Worm (Caenorhabditis elegans): Measurements from ENCODE around the gene fmil-1.

fmil-1 gene

ce11 chrIV:3659951-3660350, 8.6 kb downstream of the fmil-1 start:
- TF ChIP-seq pros-1 (tag; optimal IDR thresholded peaks at IDR 0.05) (no peak), dve-1 (tag; optimal IDR thresholded peaks at IDR 0.05) (no peak), sdc-2 (tag; optimal IDR thresholded peaks at IDR 0.05) (no peak)

- no peak for TF ChIP-seq ceh-22 (tag; optimal IDR thresholded peaks at IDR 0.05)
- TF ChIP-seq madf-2 (tag; optimal IDR thresholded peaks at IDR 0.05): no peak
- TF ChIP-seq syd-9 (tag; optimal IDR thresholded peaks at IDR 0.05): no peak
- no peak for TF ChIP-seq ceh-14 (tag; optimal IDR thresholded peaks at IDR 0.05)
- no peak for TF ChIP-seq pqm-1 (tag; optimal IDR thresholded peaks at IDR 0.05)
- TF ChIP-seq pat-9 (tag; optimal IDR thresholded peaks at IDR 0.05): no peak
- no peak for TF ChIP-seq ceh-2 (tag; optimal IDR thresholded peaks at IDR 0.05)
- TF ChIP-seq rnt-1 (tag; optimal IDR thresholded peaks at IDR 0.05): no peak
- TF ChIP-seq hlh-30 (tag; optimal IDR thresholded peaks at IDR 0.05; ENCODE audit: insufficient read depth): no peak
- TF ChIP-seq ceh-30 (tag; optimal IDR thresholded peaks at IDR 0.05): no peak
- TF ChIP-seq hlh-6 (tag; optimal IDR thresholded peaks at IDR 0.05): no peak
- no peak for TF ChIP-seq dmd-4 (tag; optimal IDR thresholded peaks at IDR 0.05; ENCODE audit: borderline replicate concordance)
- no peak for TF ChIP-seq K09A11.1 (tag; optimal IDR thresholded peaks at IDR 0.05; ENCODE audit: insufficient read depth)
- no peak for TF ChIP-seq fkh-6 (tag; optimal IDR thresholded peaks at IDR 0.05)
- no peak for TF ChIP-seq pros-1 (tag; optimal IDR thresholded peaks at IDR 0.05)
- TF ChIP-seq pax-1 (tag; optimal IDR thresholded peaks at IDR 0.05): no peak
Measured at ce11 chrIV:3655896-3656295, 12.6 kb downstream of the fmil-1 start.

ce11 chrIV:3654823-3655222, 13.7 kb downstream of the fmil-1 start:
- no peak for TF ChIP-seq ceh-45 (GFP tag; IDR thresholded peaks at IDR 0.05)
- no peak for TF ChIP-seq ceh-30 (tag; optimal IDR thresholded peaks at IDR 0.05)
- peak; percentile 57 for TF ChIP-seq unc-55 (GFP tag; optimal IDR thresholded peaks at IDR 0.05)
- TF ChIP-seq sdc-2 (tag; optimal IDR thresholded peaks at IDR 0.05): no peak

ce11 chrIV:3654214-3654613, 14.3 kb downstream of the fmil-1 start:
- TF ChIP-seq nfya-1 (tag; optimal IDR thresholded peaks at IDR 0.05): no peak
- TF ChIP-seq madf-2 (tag; optimal IDR thresholded peaks at IDR 0.05): no peak
- TF ChIP-seq fax-1 (tag; optimal IDR thresholded peaks at IDR 0.05): no peak
- TF ChIP-seq dve-1 (tag; optimal IDR thresholded peaks at IDR 0.05): no peak
- no peak for TF ChIP-seq ceh-34 (tag; optimal IDR thresholded peaks at IDR 0.05)
- no peak for TF ChIP-seq ztf-16 (tag; optimal IDR thresholded peaks at IDR 0.05)
- TF ChIP-seq F13H6.1 (tag; optimal IDR thresholded peaks at IDR 0.05): no peak
- TF ChIP-seq ceh-9 (tag; optimal IDR thresholded peaks at IDR 0.05): no peak
- TF ChIP-seq ceh-31 (tag; optimal IDR thresholded peaks at IDR 0.05): no peak
- TF ChIP-seq pat-9 (tag; optimal IDR thresholded peaks at IDR 0.05): peak; percentile 12
- TF ChIP-seq ceh-18 (tag; optimal IDR thresholded peaks at IDR 0.05): peak; percentile 91
- no peak for TF ChIP-seq pha-2 (tag; optimal IDR thresholded peaks at IDR 0.05)
- no peak for TF ChIP-seq K02D7.2 (tag; optimal IDR thresholded peaks at IDR 0.05)
- peak; percentile 35 for TF ChIP-seq unc-55 (GFP tag; optimal IDR thresholded peaks at IDR 0.05)
- TF ChIP-seq gmeb-2 (tag; optimal IDR thresholded peaks at IDR 0.05): no peak
- TF ChIP-seq ref-2 (tag; optimal IDR thresholded peaks at IDR 0.05): peak; percentile 35
- TF ChIP-seq pha-4 (tag; optimal IDR thresholded peaks at IDR 0.05): no peak
- TF ChIP-seq pag-3 (tag; optimal IDR thresholded peaks at IDR 0.05; ENCODE audit: borderline replicate concordance): no peak
- TF ChIP-seq ceh-24 (tag; optimal IDR thresholded peaks at IDR 0.05): no peak
- no peak for TF ChIP-seq lim-6 (tag; optimal IDR thresholded peaks at IDR 0.05)
- no peak for TF ChIP-seq dmd-4 (tag; optimal IDR thresholded peaks at IDR 0.05; ENCODE audit: borderline replicate concordance)
- TF ChIP-seq T23F11.4 (GFP tag; optimal IDR thresholded peaks at IDR 0.05): no peak
- no peak for TF ChIP-seq ceh-30 (tag; optimal IDR thresholded peaks at IDR 0.05)
- TF ChIP-seq ceh-2 (tag; optimal IDR thresholded peaks at IDR 0.05): no peak
- TF ChIP-seq che-1 (tag; optimal IDR thresholded peaks at IDR 0.05): no peak
- no peak for TF ChIP-seq ceh-45 (GFP tag; IDR thresholded peaks at IDR 0.05)
- TF ChIP-seq odd-2 (tag; optimal IDR thresholded peaks at IDR 0.05): no peak
- peak; percentile 59 for TF ChIP-seq tbx-2 (tag; optimal IDR thresholded peaks at IDR 0.05)
- no peak for TF ChIP-seq pqm-1 (tag; optimal IDR thresholded peaks at IDR 0.05)
- no peak for TF ChIP-seq fkh-6 (tag; optimal IDR thresholded peaks at IDR 0.05)
- TF ChIP-seq ttx-3 (tag; optimal IDR thresholded peaks at IDR 0.05): no peak
- no peak for TF ChIP-seq K09A11.1 (tag; optimal IDR thresholded peaks at IDR 0.05; ENCODE audit: insufficient read depth)
- TF ChIP-seq mec-3 (tag; optimal IDR thresholded peaks at IDR 0.05; ENCODE audit: borderline replicate concordance): no peak
- TF ChIP-seq hlh-8 (tag; optimal IDR thresholded peaks at IDR 0.05): no peak
- no peak for TF ChIP-seq ahr-1 (tag; optimal IDR thresholded peaks at IDR 0.05)
- TF ChIP-seq ceh-14 (tag; optimal IDR thresholded peaks at IDR 0.05): no peak
- TF ChIP-seq tbx-7 (tag; optimal IDR thresholded peaks at IDR 0.05): no peak
- TF ChIP-seq ceh-22 (tag; optimal IDR thresholded peaks at IDR 0.05): no peak
- no peak for TF ChIP-seq Y22D7AL.16 (tag; optimal IDR thresholded peaks at IDR 0.05)
